Worm (Caenorhabditis elegans) whole organism, L1 larva: ENCODE data around the gene skpo-3.

Experiments
- C04F5.9 ChIP-seq: sonication (generic microtip); optimal IDR thresholded peaks from 2 replicates; lab custom pipeline; 2016; ENCODE audit warnings: missing genetic modification characterization, missing compliant biosample characterization
- F16B12.6 ChIP-seq: fragments of 150-350 bp; optimal IDR thresholded peaks from 2 replicates; lab custom pipeline; 2014; ENCODE audit warnings: missing biosample characterization, missing genetic modification characterization
- Y116A8C.19 ChIP-seq: sonication (generic microtip); optimal IDR thresholded peaks from 2 replicates; lab custom pipeline; 2016; ENCODE audit warnings: missing compliant biosample characterization, missing genetic modification characterization, borderline replicate concordance
- blmp-1 ChIP-seq: fragments of 150-350 bp; optimal IDR thresholded peaks from 2 replicates; lab custom pipeline; 2014; ENCODE audit warnings: missing biosample characterization, missing genetic modification characterization
- ceh-8 ChIP-seq: fragments of 200-800 bp; sonication (Bioruptor generic); optimal IDR thresholded peaks from 2 replicates; lab custom pipeline; 2018; ENCODE audit warnings: mild to moderate bottlenecking, missing genetic modification characterization, moderate library complexity, missing compliant biosample characterization
- ceh-82 ChIP-seq, 3 experiments: fragments of 150-350 bp in 1 of 3; sonication (generic microtip) in 2 of 3; optimal IDR thresholded peaks; 2 replicates each; lab custom pipeline; 2014 to 2017; ENCODE audit warnings: missing biosample characterization in 3 of 3, missing genetic modification characterization in 3 of 3
- ceh-90 ChIP-seq: sonication (generic microtip); optimal IDR thresholded peaks from 2 replicates; lab custom pipeline; 2016; ENCODE audit warnings: missing genetic modification characterization, missing compliant biosample characterization
- ces-1 ChIP-seq: fragments of 150-350 bp; optimal IDR thresholded peaks from 2 replicates; lab custom pipeline; 2014; ENCODE audit warnings: missing biosample characterization, missing genetic modification reagents, missing genetic modification characterization
- dpl-1 ChIP-seq, 3 experiments: fragments of 150-350 bp in 2 of 3; sonication (generic microtip) in 1 of 3; optimal IDR thresholded peaks; 2 replicates each; lab custom pipeline; 2014 to 2017; ENCODE audit warnings: missing biosample characterization in 3 of 3, missing genetic modification characterization in 3 of 3, missing genetic modification reagents in 3 of 3
- efl-1 ChIP-seq, 4 experiments: fragments of 150-350 bp; optimal IDR thresholded peaks in 3 of 4; peaks in 1 of 4; 1 replicate in 1 of 4; 2 replicates in 3 of 4; lab custom pipeline; 2014; ENCODE audit warnings: missing biosample characterization in 2 of 4, missing genetic modification characterization in 2 of 4, missing genetic modification reagents in 2 of 4
- egl-13 ChIP-seq: sonication (generic microtip); optimal IDR thresholded peaks from 2 replicates; lab custom pipeline; 2016; ENCODE audit warnings: missing genotype, missing genetic modification reagents, missing genetic modification characterization, missing compliant biosample characterization
- elt-3 ChIP-seq, 6 experiments: fragments of 150-350 bp in 1 of 6; sonication (generic microtip); optimal IDR thresholded peaks; 2 replicates each; lab custom pipeline; 2017 to 2018; ENCODE audit warnings: missing biosample characterization in 6 of 6, missing genetic modification characterization in 6 of 6, inconsistent platforms in 1 of 6
- ets-5 ChIP-seq: fragments of 200-800 bp; sonication (Bioruptor generic); IDR thresholded peaks from 2 replicates; pipeline ENCODE4 v1.3.6; 2022; ENCODE audit warnings: missing genetic modification characterization, missing compliant biosample characterization
- fkh-4 ChIP-seq: sonication (generic microtip); optimal IDR thresholded peaks from 2 replicates; lab custom pipeline; 2016; ENCODE audit warnings: missing compliant biosample characterization, missing genetic modification characterization, borderline replicate concordance
- grh-1 ChIP-seq: fragments of 200-800 bp; sonication (Bioruptor generic); IDR thresholded peaks from 2 replicates; pipeline ENCODE4 v1.3.6; 2022; ENCODE audit warnings: missing genetic modification reagents, missing genetic modification characterization, missing compliant biosample characterization
- hlh-4 ChIP-seq: sonication (generic microtip); optimal IDR thresholded peaks from 2 replicates; lab custom pipeline; 2016; ENCODE audit warnings: mild to moderate bottlenecking, missing genetic modification characterization, missing compliant biosample characterization
- lin-14 ChIP-seq: fragments of 200-800 bp; sonication (Bioruptor generic); optimal IDR thresholded peaks from 2 replicates; lab custom pipeline; 2018; ENCODE audit warnings: mild to moderate bottlenecking, missing genetic modification characterization, moderate library complexity, missing compliant biosample characterization
- lin-35 ChIP-seq, 2 experiments: fragments of 150-350 bp; optimal IDR thresholded peaks; 2 replicates each; lab custom pipeline; 2014; ENCODE audit warnings: missing biosample characterization in 2 of 2, missing genetic modification characterization in 2 of 2, missing genetic modification reagents in 2 of 2
- lin-39 ChIP-seq: fragments of 150-350 bp; optimal IDR thresholded peaks from 2 replicates; lab custom pipeline; 2014; ENCODE audit warnings: missing biosample characterization, missing genetic modification reagents, missing genetic modification characterization
- lir-3 ChIP-seq: sonication (generic microtip); optimal IDR thresholded peaks from 2 replicates; lab custom pipeline; 2016; ENCODE audit warnings: mild to moderate bottlenecking, missing genetic modification characterization, moderate library complexity, missing compliant biosample characterization; ENCODE audit not compliant: poor library complexity
- lsy-2 ChIP-seq, 2 experiments: fragments of 150-350 bp; optimal IDR thresholded peaks; 2 replicates each; lab custom pipeline; 2014; ENCODE audit warnings: missing biosample characterization in 2 of 2, missing genetic modification characterization in 2 of 2
- mdl-1 ChIP-seq, 2 experiments: fragments of 150-350 bp; optimal IDR thresholded peaks; 2 replicates each; lab custom pipeline; 2014 to 2017; ENCODE audit warnings: missing biosample characterization in 2 of 2, missing genetic modification characterization in 2 of 2, inconsistent platforms in 1 of 2
- mef-2 ChIP-seq: fragments of 150-350 bp; optimal IDR thresholded peaks from 2 replicates; lab custom pipeline; 2014; ENCODE audit warnings: missing biosample characterization, missing genetic modification characterization
- nhr-11 ChIP-seq: fragments of 150-350 bp; optimal IDR thresholded peaks from 2 replicates; lab custom pipeline; 2014; ENCODE audit warnings: missing biosample characterization, missing genetic modification characterization
- nhr-12 ChIP-seq: sonication (generic microtip); optimal IDR thresholded peaks from 2 replicates; lab custom pipeline; 2017; ENCODE audit warnings: missing biosample characterization, missing genetic modification characterization
- nhr-19 ChIP-seq: fragments of 200-800 bp; sonication (Bioruptor generic); conservative IDR thresholded peaks from 2 replicates; pipeline ENCODE4 v1.3.6; 2022; ENCODE audit warnings: missing genetic modification characterization, missing compliant biosample characterization
- nhr-20 ChIP-seq: sonication (generic microtip); optimal IDR thresholded peaks from 2 replicates; lab custom pipeline; 2016; ENCODE audit warnings: mild to moderate bottlenecking, missing genetic modification characterization, missing compliant biosample characterization
- nhr-28 ChIP-seq: fragments of 150-350 bp; optimal IDR thresholded peaks from 2 replicates; lab custom pipeline; 2014; ENCODE audit warnings: missing biosample characterization, missing genetic modification characterization
- nhr-71 ChIP-seq: sonication (generic microtip); optimal IDR thresholded peaks from 2 replicates; lab custom pipeline; 2016; ENCODE audit warnings: mild to moderate bottlenecking, missing genetic modification characterization, moderate library complexity, missing compliant biosample characterization
- nhr-77 ChIP-seq: fragments of 150-350 bp; optimal IDR thresholded peaks from 2 replicates; lab custom pipeline; 2014; ENCODE audit warnings: missing biosample characterization, missing genetic modification characterization
- nhr-85 ChIP-seq: sonication (generic microtip); peaks from one replicate; lab custom pipeline; 2016; ENCODE audit warnings: missing genetic modification characterization, inconsistent platforms, missing compliant biosample characterization
- nhr-90 ChIP-seq: sonication (generic microtip); optimal IDR thresholded peaks from 2 replicates; lab custom pipeline; 2016; ENCODE audit warnings: mild to moderate bottlenecking, missing genetic modification characterization, missing compliant biosample characterization; ENCODE audit not compliant: poor library complexity
- pag-3 ChIP-seq: sonication (generic microtip); optimal IDR thresholded peaks from 2 replicates; lab custom pipeline; 2017; ENCODE audit warnings: missing genetic modification characterization, mild to moderate bottlenecking, missing compliant biosample characterization, antibody characterized with exemption, borderline replicate concordance; ENCODE audit not compliant: insufficient read depth
- snu-23 ChIP-seq: sonication (generic microtip); optimal IDR thresholded peaks from 2 replicates; lab custom pipeline; 2016; ENCODE audit warnings: missing genetic modification characterization, missing compliant biosample characterization
- swsn-7 ChIP-seq: sonication (generic microtip); optimal IDR thresholded peaks from 2 replicates; lab custom pipeline; 2016; ENCODE audit warnings: missing genetic modification characterization, missing compliant biosample characterization
- tbx-2 ChIP-seq: sonication (generic microtip); optimal IDR thresholded peaks from 2 replicates; lab custom pipeline; 2016; ENCODE audit warnings: missing genetic modification characterization, missing compliant biosample characterization
- tlp-1 ChIP-seq: fragments of 150-350 bp; optimal IDR thresholded peaks from 2 replicates; lab custom pipeline; 2014; ENCODE audit warnings: missing biosample characterization, missing genetic modification characterization
- unc-130 ChIP-seq: fragments of 150-350 bp; optimal IDR thresholded peaks from 2 replicates; lab custom pipeline; 2017; ENCODE audit warnings: missing biosample characterization, missing genetic modification characterization, inconsistent platforms
- unc-30 ChIP-seq: sonication (generic microtip); optimal IDR thresholded peaks from 2 replicates; lab custom pipeline; 2017; ENCODE audit warnings: missing biosample characterization, missing genetic modification characterization
- unc-86 ChIP-seq: sonication (generic microtip); optimal IDR thresholded peaks from 2 replicates; lab custom pipeline; 2016; ENCODE audit warnings: missing genetic modification characterization, missing compliant biosample characterization
- xbp-1 ChIP-seq: sonication (generic microtip); optimal IDR thresholded peaks from 2 replicates; lab custom pipeline; 2016; ENCODE audit warnings: missing genetic modification characterization, missing compliant biosample characterization
- zag-1 ChIP-seq: fragments of 150-350 bp; optimal IDR thresholded peaks from 2 replicates; lab custom pipeline; 2014; ENCODE audit warnings: missing biosample characterization, missing genetic modification characterization
- zip-4 ChIP-seq: fragments of 200-800 bp; sonication (Bioruptor generic); optimal IDR thresholded peaks from 2 replicates; lab custom pipeline; 2018; ENCODE audit warnings: mild to moderate bottlenecking, missing genetic modification characterization, moderate library complexity, missing compliant biosample characterization
- ztf-11 ChIP-seq, 2 experiments: sonication (generic microtip); optimal IDR thresholded peaks; 2 replicates each; lab custom pipeline; 2016 to 2017; ENCODE audit warnings: missing genetic modification characterization in 2 of 2, missing biosample characterization in 1 of 2, missing compliant biosample characterization in 1 of 2
- ztf-4 ChIP-seq: fragments of 150-350 bp; optimal IDR thresholded peaks from 2 replicates; lab custom pipeline; 2014; ENCODE audit warnings: missing biosample characterization, missing genetic modification characterization

skpo-3 gene

ce11 chrII:7277925-7278324, 32.2 kb downstream of the skpo-3 start (continued):
- TF ChIP-seq C04F5.9 (tag; lab: Kevin White, UChicago) (no peak), tlp-1 (tag; lab: Kevin White, UChicago) (no peak), lin-14 (GFP tag; lab: Kevin White, UChicago) (peak; percentile 53), ztf-11 (tag; optimal IDR thresholded peaks at IDR 0.05; lab: Kevin White, UChicago) (no peak), nhr-85 (tag; lab: Kevin White, UChicago) (no peak), grh-1 (GFP tag; lab: Robert Waterston, UW) (no peak), lin-35 (GFP tag; optimal IDR thresholded peaks at IDR 0.05; lab: Kevin White, UChicago) (no peak), zag-1 (tag; lab: Kevin White, UChicago) (no peak), F16B12.6 (no peak), mef-2 (tag; lab: Kevin White, UChicago) (no peak), ceh-90 (tag; lab: Kevin White, UChicago) (no peak), lir-3 (tag; lab: Kevin White, UChicago) (no peak), fkh-4 (tag; lab: Kevin White, UChicago) (no peak), ces-1 (GFP tag; lab: Kevin White, UChicago) (no peak), unc-86 (tag; lab: Kevin White, UChicago) (no peak), mdl-1 (tag; optimal IDR thresholded peaks at IDR 0.05; lab: Kevin White, UChicago) (no peak), ceh-82 (tag; optimal IDR thresholded peaks at IDR 0.05; lab: Kevin White, UChicago) (no peak), nhr-19 (GFP tag; lab: Robert Waterston, UW) (0 out of 2 replicates have a peak, but pooled peaks have one; percentile 5), nhr-20 (peak; percentile 61), elt-3 (tag; optimal IDR thresholded peaks at IDR 0.05; lab: Kevin White, UChicago) (peak in 2 of 6 experiments; percentile 47 to 54), Y116A8C.19 (no peak), ztf-4 (no peak), blmp-1 (peak; percentile 86)

DNA sequence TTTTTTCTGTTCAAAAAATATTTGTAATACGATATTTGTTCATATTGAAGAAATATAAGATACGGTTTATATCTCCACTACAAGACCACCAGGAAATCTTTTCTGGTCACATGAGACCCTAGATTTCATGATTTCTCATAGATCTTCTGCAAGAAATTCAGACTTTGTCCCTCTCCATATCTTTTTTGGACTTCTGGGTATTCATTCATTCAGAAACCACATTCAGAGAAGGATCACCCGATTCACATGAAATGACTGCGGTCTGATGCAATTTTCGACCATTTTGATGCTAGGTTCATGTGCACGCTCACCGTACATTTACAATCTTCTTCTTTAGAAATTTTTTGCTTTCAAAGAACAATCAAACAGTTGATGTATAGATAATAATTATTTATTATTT, 34.1 kb downstream of the skpo-3 start:
- peak; percentile 76 for TF ChIP-seq nhr-20
- no peak for TF ChIP-seq xbp-1 (tag; lab: Kevin White, UChicago)
- peak; percentile 37 for TF ChIP-seq snu-23 (GFP tag; lab: Kevin White, UChicago)
- TF ChIP-seq nhr-77 (tag; lab: Kevin White, UChicago) = no peak
- no peak for TF ChIP-seq zip-4 (GFP tag; lab: Kevin White, UChicago)
- TF ChIP-seq lin-14 (GFP tag; lab: Kevin White, UChicago) = peak; percentile 30
- TF ChIP-seq nhr-71 (tag; lab: Kevin White, UChicago) = peak; percentile 61
- peak; percentile 80 for TF ChIP-seq nhr-85 (tag; lab: Kevin White, UChicago)
- TF ChIP-seq ets-5 (GFP tag; lab: Robert Waterston, UW) = no peak
- no peak for TF ChIP-seq unc-30
- TF ChIP-seq elt-3 (tag; optimal IDR thresholded peaks at IDR 0.05; lab: Kevin White, UChicago) = peak in 2 of 6 experiments; percentile 29 to 63
- TF ChIP-seq nhr-11 (tag; lab: Kevin White, UChicago) = no peak
- TF ChIP-seq blmp-1 = peak; percentile 67
- no peak for TF ChIP-seq pag-3 (tag; lab: Kevin White, UChicago)
- TF ChIP-seq nhr-19 (GFP tag; lab: Robert Waterston, UW) = peak; percentile 42
- TF ChIP-seq nhr-90 (tag; lab: Kevin White, UChicago) = peak; percentile 22
- no peak for TF ChIP-seq ceh-90 (tag; lab: Kevin White, UChicago)
- peak; percentile 25 for TF ChIP-seq tbx-2

- TF ChIP-seq hlh-4 (tag; lab: Kevin White, UChicago) = no peak
- TF ChIP-seq egl-13 (tag; lab: Kevin White, UChicago) = no peak
- peak; percentile 2 for TF ChIP-seq nhr-28 (tag; lab: Kevin White, UChicago)
- no peak for TF ChIP-seq C04F5.9 (tag; lab: Kevin White, UChicago)
- TF ChIP-seq ceh-8 = no peak
- no peak for TF ChIP-seq nhr-19 (GFP tag; lab: Robert Waterston, UW)
- TF ChIP-seq nhr-77 (tag; lab: Kevin White, UChicago) = no peak
- TF ChIP-seq nhr-71 (tag; lab: Kevin White, UChicago) = peak; percentile 5
- no peak for TF ChIP-seq ceh-82 (tag; optimal IDR thresholded peaks at IDR 0.05; lab: Kevin White, UChicago)
- no peak for TF ChIP-seq tlp-1 (tag; lab: Kevin White, UChicago)
- TF ChIP-seq lin-14 (GFP tag; lab: Kevin White, UChicago) = peak; percentile 13
- TF ChIP-seq dpl-1 (GFP tag; optimal IDR thresholded peaks at IDR 0.05; lab: Kevin White, UChicago) = no peak
- TF ChIP-seq swsn-7 (tag; lab: Kevin White, UChicago) = no peak
- no peak for TF ChIP-seq unc-130 (tag; lab: Kevin White, UChicago)
- TF ChIP-seq lin-39 (tag; lab: Kevin White, UChicago) = no peak
- TF ChIP-seq unc-86 (tag; lab: Kevin White, UChicago) = no peak
- no peak for TF ChIP-seq nhr-12 (tag; lab: Kevin White, UChicago)
- no peak for TF ChIP-seq efl-1 (optimal IDR thresholded peaks at IDR 0.05; lab: Kevin White, UChicago)
- peak in 1 of 2 experiments; percentile 23 for TF ChIP-seq efl-1 (GFP tag; optimal IDR thresholded peaks at IDR 0.05 in 1 of 2; lab: Kevin White, UChicago)
- no peak for TF ChIP-seq lsy-2 (tag; optimal IDR thresholded peaks at IDR 0.05; lab: Kevin White, UChicago)
- peak; percentile 25 for TF ChIP-seq nhr-20
Observed at ce11 chrII:7280584-7280983, 34.9 kb downstream of the skpo-3 start.
